Worm (Caenorhabditis elegans): ENCODE measurements around the gene lron-4.
A peak's percentile ranks its signal among the peaks of the same experiment; 100 is the strongest.

The lron-4 gene

ce11 chrII:8102041-8102440, 9.9 kb downstream of the lron-4 start, which contains the start of gene sre-2:
TSS of gene sre-2 (minus strand) at chrII:8102141.
- TF ChIP-seq unc-39 (tag; optimal IDR thresholded peaks at IDR 0.05) (no peak), ceh-39 (tag; optimal IDR thresholded peaks at IDR 0.05) (no peak), lin-32 (GFP tag; optimal IDR thresholded peaks at IDR 0.05) (no peak), hlh-1 (tag; optimal IDR thresholded peaks at IDR 0.05) (no peak), tbx-8 (GFP tag; optimal IDR thresholded peaks at IDR 0.05) (no peak), mab-5 (tag; optimal IDR thresholded peaks at IDR 0.05) (no peak)

ce11 chrII:8099212-8099784, 12.7 kb downstream of the lron-4 start:
- TF ChIP-seq bed-3 (GFP tag; optimal IDR thresholded peaks at IDR 0.05) (no peak), pha-4 (tag; optimal IDR thresholded peaks at IDR 0.05) (no peak), nhr-76 (tag; optimal IDR thresholded peaks at IDR 0.05) (no peak), ceh-39 (tag; optimal IDR thresholded peaks at IDR 0.05) (no peak), unc-62 (GFP tag; optimal IDR thresholded peaks at IDR 0.05) (no peak), nhr-2 (tag; optimal IDR thresholded peaks at IDR 0.05) (peak; percentile 49), ztf-11 (tag; optimal IDR thresholded peaks at IDR 0.05) (no peak)

- TF ChIP-seq blmp-1 (tag; optimal IDR thresholded peaks at IDR 0.05) (peak; percentile 12), ces-1 (GFP tag; optimal IDR thresholded peaks at IDR 0.05) (no peak)
Observed at ce11 chrII:8093914-8094313, 18.0 kb downstream of the lron-4 start.

- TF ChIP-seq flh-1 (GFP tag; optimal IDR thresholded peaks at IDR 0.05) (no peak), nhr-76 (tag; optimal IDR thresholded peaks at IDR 0.05) (no peak), ceh-43 (GFP tag; optimal IDR thresholded peaks at IDR 0.05) (no peak), ceh-83 (GFP tag; optimal IDR thresholded peaks at IDR 0.05) (no peak), sem-2 (GFP tag; optimal IDR thresholded peaks at IDR 0.05) (no peak), drap-1 (GFP tag; optimal IDR thresholded peaks at IDR 0.05) (no peak), zip-8 (tag; optimal IDR thresholded peaks at IDR 0.05) (no peak), mep-1 (tag; optimal IDR thresholded peaks at IDR 0.05) (no peak), cnd-1 (tag; optimal IDR thresholded peaks at IDR 0.05) (no peak), mab-5 (tag; optimal IDR thresholded peaks at IDR 0.05) (no peak), nhr-237 (tag; optimal IDR thresholded peaks at IDR 0.05) (no peak), unc-62 (GFP tag; optimal IDR thresholded peaks at IDR 0.05) (no peak)
Observed at ce11 chrII:8093283-8093682, 18.7 kb downstream of the lron-4 start.

- TF ChIP-seq lin-32 (GFP tag; optimal IDR thresholded peaks at IDR 0.05) = no peak
- TF ChIP-seq mep-1 (tag; optimal IDR thresholded peaks at IDR 0.05) = no peak
- no peak for TF ChIP-seq nhr-76 (tag; optimal IDR thresholded peaks at IDR 0.05)
- TF ChIP-seq elt-1 (tag; optimal IDR thresholded peaks at IDR 0.05; ENCODE audit: borderline replicate concordance, insufficient read depth) = no peak
- no peak for TF ChIP-seq ceh-43 (GFP tag; optimal IDR thresholded peaks at IDR 0.05)
- TF ChIP-seq blmp-1 (tag; optimal IDR thresholded peaks at IDR 0.05) = no peak
- no peak for TF ChIP-seq unc-39 (tag; optimal IDR thresholded peaks at IDR 0.05)
- TF ChIP-seq lin-13 (tag; optimal IDR thresholded peaks at IDR 0.05) = no peak
- no peak for TF ChIP-seq nhr-12 (tag; optimal IDR thresholded peaks at IDR 0.05)
- no peak for TF ChIP-seq M03D4.4 (tag; optimal IDR thresholded peaks at IDR 0.05)
- TF ChIP-seq bed-3 (GFP tag; optimal IDR thresholded peaks at IDR 0.05) = no peak
- no peak for TF ChIP-seq ces-1 (GFP tag; optimal IDR thresholded peaks at IDR 0.05)
- no peak for TF ChIP-seq snpc-4 (tag; optimal IDR thresholded peaks at IDR 0.05)
- no peak for TF ChIP-seq pha-4 (tag; optimal IDR thresholded peaks at IDR 0.05)
- no peak for TF ChIP-seq ceh-39 (tag; optimal IDR thresholded peaks at IDR 0.05)
- no peak for TF ChIP-seq ztf-11 (tag; optimal IDR thresholded peaks at IDR 0.05)
Observed at ce11 chrII:8092537-8092936, 19.4 kb downstream of the lron-4 start, which contains the start of gene ltd-1. TSS of gene ltd-1 (minus strand) at chrII:8092754.

- peak; percentile 17 for TF ChIP-seq sptf-1 (tag; optimal IDR thresholded peaks at IDR 0.05)
- no peak for TF ChIP-seq nhr-12 (tag; optimal IDR thresholded peaks at IDR 0.05)
- TF ChIP-seq M03D4.4 (tag; optimal IDR thresholded peaks at IDR 0.05) = no peak
- TF ChIP-seq cnd-1 (tag; optimal IDR thresholded peaks at IDR 0.05) = no peak
- TF ChIP-seq nhr-237 (tag; optimal IDR thresholded peaks at IDR 0.05) = no peak
- no peak for TF ChIP-seq elt-3 (tag; optimal IDR thresholded peaks at IDR 0.05)
- TF ChIP-seq hlh-1 (tag; optimal IDR thresholded peaks at IDR 0.05) = no peak
- no peak for TF ChIP-seq unc-62 (GFP tag; optimal IDR thresholded peaks at IDR 0.05)
- TF ChIP-seq ceh-83 (GFP tag; optimal IDR thresholded peaks at IDR 0.05) = peak; percentile 37
- no peak for TF ChIP-seq ham-2 (GFP tag; optimal IDR thresholded peaks at IDR 0.05)
- peak; percentile 25 for TF ChIP-seq ceh-39 (tag; optimal IDR thresholded peaks at IDR 0.05)
- no peak for TF ChIP-seq bed-3 (GFP tag; optimal IDR thresholded peaks at IDR 0.05)
- no peak for TF ChIP-seq nhr-28 (tag; optimal IDR thresholded peaks at IDR 0.05)
- no peak for TF ChIP-seq blmp-1 (tag; optimal IDR thresholded peaks at IDR 0.05)
- TF ChIP-seq drap-1 (GFP tag; optimal IDR thresholded peaks at IDR 0.05) = peak; percentile 27
- TF ChIP-seq zip-8 (tag; optimal IDR thresholded peaks at IDR 0.05) = no peak
Observed at ce11 chrII:8091528-8091927, 20.4 kb downstream of the lron-4 start.
